Worm (Caenorhabditis elegans): Measurements from ENCODE around the gene T25D3.3.

DNA sequence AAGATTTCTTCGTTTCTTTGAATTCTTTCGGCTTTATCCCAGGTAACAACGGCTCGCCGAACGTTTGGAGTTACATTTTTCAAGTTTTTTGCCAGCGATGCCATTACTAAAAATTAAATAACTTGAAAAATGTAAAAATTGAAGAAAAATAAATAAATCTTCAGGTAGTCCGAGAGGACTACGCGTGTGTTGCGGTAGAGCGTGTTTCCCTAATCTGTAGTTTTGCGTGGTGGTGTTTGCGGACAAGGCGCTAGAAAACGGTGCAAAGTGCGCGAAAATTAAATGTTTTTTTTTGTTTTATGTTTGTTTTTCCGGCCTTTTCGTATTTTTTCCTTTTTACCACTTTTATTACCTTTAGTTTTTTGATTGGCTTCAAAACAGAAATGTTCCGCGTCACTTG, 3.5 kb downstream of the T25D3.3 start, which contains the start of gene mrpl-28:
- TF ChIP-seq elt-1 (tag; optimal IDR thresholded peaks at IDR 0.05): no peak
- peak; percentile 57 for TF ChIP-seq ama-1 (optimal IDR thresholded peaks at IDR 0.05)
- TF ChIP-seq nhr-237 (tag; optimal IDR thresholded peaks at IDR 0.05): peak; percentile 52
- no peak for TF ChIP-seq elt-3 (tag; optimal IDR thresholded peaks at IDR 0.05)
